Worm (Caenorhabditis elegans): Measurements from ENCODE around the gene twk-43.

ce11 chrV:13364227-13364626 lies 18.1 kb downstream of the twk-43 start:
- TF ChIP-seq T07F8.4 (tag; optimal IDR thresholded peaks at IDR 0.05) (no peak), aptf-3 (GFP tag; IDR thresholded peaks at IDR 0.05) (no peak), zfh-2 (GFP tag; conservative IDR thresholded peaks at IDR 0.05) (no peak), athp-1 (tag; optimal IDR thresholded peaks at IDR 0.05) (no peak), ama-1 (optimal IDR thresholded peaks at IDR 0.05) (no peak), ama-1 (GFP tag; optimal IDR thresholded peaks at IDR 0.05) (no peak)

Data from whole organism, young adult.